Worm (Caenorhabditis elegans) whole organism, L4 larva: Measurements from ENCODE around the gene cut-4.

ENCODE experiments used
- D1046.2 ChIP-seq: fragments of 200-800 bp; sonication (Bioruptor generic); IDR thresholded peaks from 2 replicates; pipeline ENCODE4 v1.3.6; 2022; ENCODE audit warnings: missing genetic modification characterization, missing compliant biosample characterization
- F37D6.2 ChIP-seq: sonication (generic microtip); optimal IDR thresholded peaks from 2 replicates; lab custom pipeline; 2016; ENCODE audit warnings: mild to moderate bottlenecking, missing genetic modification characterization, missing compliant biosample characterization
- F44E2.7 ChIP-seq: fragments of 200-800 bp; sonication (Bioruptor generic); IDR thresholded peaks from 2 replicates; pipeline ENCODE4 v2.1.2; 2022; ENCODE audit warnings: missing genetic modification characterization, missing compliant biosample characterization
- R02D3.7 ChIP-seq: fragments of 150-350 bp; sonication (generic microtip); optimal IDR thresholded peaks from 3 replicates; lab custom pipeline; 2014; ENCODE audit warnings: missing biosample characterization, missing genetic modification characterization
- Y105C5A.15 ChIP-seq: fragments of 200-800 bp; sonication (Bioruptor generic); IDR thresholded peaks from 2 replicates; pipeline ENCODE4 v1.3.6; 2022; ENCODE audit warnings: missing genetic modification characterization, missing compliant biosample characterization
- Y5F2A.4 ChIP-seq: fragments of 200-800 bp; sonication (Bioruptor generic); optimal IDR thresholded peaks from 2 replicates; lab custom pipeline; 2018; ENCODE audit warnings: mild to moderate bottlenecking, missing genetic modification characterization, missing compliant biosample characterization
- Y75B8A.6 ChIP-seq: fragments of 200-800 bp; sonication (Bioruptor generic); IDR thresholded peaks from 2 replicates; pipeline ENCODE4 v1.3.6; 2022; ENCODE audit warnings: missing genetic modification reagents, missing genetic modification characterization, missing compliant biosample characterization
- aha-1 ChIP-seq: fragments of 150-350 bp; peaks from one replicate; lab custom pipeline; 2014; ENCODE audit warnings: missing biosample characterization, missing genetic modification characterization
- aly-2 ChIP-seq: sonication (generic microtip); optimal IDR thresholded peaks from 2 replicates; lab custom pipeline; 2018; ENCODE audit warnings: missing biosample characterization, missing genetic modification characterization
- ceh-28 ChIP-seq: fragments of 150-350 bp; optimal IDR thresholded peaks from 2 replicates; lab custom pipeline; 2014; ENCODE audit warnings: missing biosample characterization, missing genetic modification reagents, missing genetic modification characterization
- ces-1 ChIP-seq: fragments of 150-350 bp; sonication (generic microtip); optimal IDR thresholded peaks from 4 replicates; lab custom pipeline; 2014; ENCODE audit warnings: missing biosample characterization, missing genetic modification reagents, missing genetic modification characterization
- daf-12 ChIP-seq: fragments of 150-350 bp; optimal IDR thresholded peaks from 2 replicates; lab custom pipeline; 2014; ENCODE audit warnings: missing biosample characterization, missing genetic modification reagents, missing genetic modification characterization
- daf-19 ChIP-seq: fragments of 200-800 bp; sonication (Bioruptor generic); conservative IDR thresholded peaks from 2 replicates; pipeline ENCODE4 v1.3.6; 2022; ENCODE audit warnings: missing genetic modification characterization, missing compliant biosample characterization
- dpl-1 ChIP-seq: fragments of 150-350 bp; optimal IDR thresholded peaks from 2 replicates; lab custom pipeline; 2014; ENCODE audit warnings: missing biosample characterization, missing genetic modification reagents, missing genetic modification characterization
- dve-1 ChIP-seq: sonication (generic microtip); optimal IDR thresholded peaks from 2 replicates; lab custom pipeline; 2017; ENCODE audit warnings: antibody characterized with exemption, mild to moderate bottlenecking, missing genetic modification characterization, missing compliant biosample characterization; ENCODE audit not compliant: insufficient read depth
- fkh-10 ChIP-seq: fragments of 150-350 bp; optimal IDR thresholded peaks from 2 replicates; lab custom pipeline; 2014; ENCODE audit warnings: missing biosample characterization, missing genetic modification reagents, missing genetic modification characterization
- hif-1 ChIP-seq, 2 experiments: sonication (generic microtip); optimal IDR thresholded peaks; 2 replicates each; lab custom pipeline; 2016 to 2017; ENCODE audit warnings: missing compliant biosample characterization in 2 of 2, missing genetic modification characterization in 2 of 2, missing genetic modification reagents in 2 of 2, missing genotype in 2 of 2, mild to moderate bottlenecking in 1 of 2
- hlh-11 ChIP-seq: fragments of 200-800 bp; sonication (Bioruptor generic); optimal IDR thresholded peaks from 2 replicates; lab custom pipeline; 2018; ENCODE audit warnings: mild to moderate bottlenecking, missing genetic modification characterization, missing compliant biosample characterization
- hlh-30 ChIP-seq: sonication (generic microtip); optimal IDR thresholded peaks from 2 replicates; lab custom pipeline; 2017; ENCODE audit warnings: antibody characterized with exemption, mild to moderate bottlenecking, missing genetic modification characterization, missing compliant biosample characterization; ENCODE audit not compliant: insufficient read depth
- hmg-1.1 ChIP-seq: fragments of 200-800 bp; sonication (Bioruptor generic); IDR thresholded peaks from 2 replicates; pipeline ENCODE4 v1.3.6; 2022; ENCODE audit warnings: missing genetic modification reagents, missing genetic modification characterization, missing compliant biosample characterization
- jun-1 ChIP-seq: fragments of 150-350 bp; optimal IDR thresholded peaks from 2 replicates; lab custom pipeline; 2014; ENCODE audit warnings: missing biosample characterization, missing genetic modification reagents, missing genetic modification characterization
- lim-7 ChIP-seq: fragments of 200-800 bp; sonication (Bioruptor generic); IDR thresholded peaks from 2 replicates; pipeline ENCODE4 v1.3.6; 2022; ENCODE audit warnings: missing genetic modification characterization, missing compliant biosample characterization
- lin-13 ChIP-seq: fragments of 150-350 bp; optimal IDR thresholded peaks from 2 replicates; lab custom pipeline; 2014; ENCODE audit warnings: missing biosample characterization, missing genetic modification reagents, missing genetic modification characterization
- lin-38 ChIP-seq: fragments of 200-800 bp; sonication (Bioruptor generic); IDR thresholded peaks from 2 replicates; pipeline ENCODE4 v1.3.6; 2022; ENCODE audit warnings: missing genetic modification reagents, missing genetic modification characterization, missing compliant biosample characterization
- lin-39 ChIP-seq: fragments of 150-350 bp; optimal IDR thresholded peaks from 2 replicates; lab custom pipeline; 2014; ENCODE audit warnings: missing biosample characterization, missing genetic modification reagents, missing genetic modification characterization
- lsy-2 ChIP-seq, 2 experiments: fragments of 150-350 bp in 1 of 2; sonication (generic microtip) in 1 of 2; optimal IDR thresholded peaks; 2 replicates each; lab custom pipeline; 2014 to 2017; ENCODE audit warnings: missing biosample characterization in 2 of 2, missing genetic modification characterization in 2 of 2
- madf-5 ChIP-seq, 2 experiments: fragments of 200-800 bp; sonication (Bioruptor generic); IDR thresholded peaks; 2 replicates each; pipeline ENCODE4 v1.3.6; 2022; ENCODE audit warnings: missing compliant biosample characterization in 2 of 2, missing genetic modification characterization in 2 of 2
- mes-2 ChIP-seq: sonication (generic microtip); optimal IDR thresholded peaks from 2 replicates; lab custom pipeline; 2016; ENCODE audit warnings: missing genotype, mild to moderate bottlenecking, missing genetic modification characterization, missing compliant biosample characterization; ENCODE audit not compliant: poor library complexity, severe bottlenecking
- mxl-3 ChIP-seq: fragments of 200-800 bp; sonication (Bioruptor generic); optimal IDR thresholded peaks from 2 replicates; lab custom pipeline; 2018; ENCODE audit warnings: mild to moderate bottlenecking, missing genetic modification characterization, missing compliant biosample characterization
- nhr-102 ChIP-seq: sonication (generic microtip); optimal IDR thresholded peaks from 2 replicates; lab custom pipeline; 2016; ENCODE audit warnings: mild to moderate bottlenecking, missing genetic modification characterization, moderate library complexity, missing compliant biosample characterization
- nhr-11 ChIP-seq: fragments of 150-350 bp; optimal IDR thresholded peaks from 2 replicates; lab custom pipeline; 2014; ENCODE audit warnings: missing biosample characterization, missing genetic modification characterization
- nhr-111 ChIP-seq: fragments of 200-800 bp; sonication (Bioruptor generic); optimal IDR thresholded peaks from 2 replicates; lab custom pipeline; 2018; ENCODE audit warnings: mild to moderate bottlenecking, missing genetic modification characterization, missing compliant biosample characterization
- nhr-237 ChIP-seq: sonication (generic microtip); optimal IDR thresholded peaks from 2 replicates; lab custom pipeline; 2017; ENCODE audit warnings: missing biosample characterization, missing genetic modification characterization
- nhr-25 ChIP-seq: sonication (generic microtip); optimal IDR thresholded peaks from 2 replicates; lab custom pipeline; 2017; ENCODE audit warnings: missing genetic modification characterization, mild to moderate bottlenecking, missing compliant biosample characterization, antibody characterized with exemption, moderate library complexity, borderline replicate concordance; ENCODE audit not compliant: insufficient read depth
- nhr-41 ChIP-seq: fragments of 200-800 bp; sonication (Bioruptor generic); IDR thresholded peaks from 2 replicates; pipeline ENCODE4 v1.3.6; 2022; ENCODE audit warnings: missing genetic modification reagents, missing genetic modification characterization, missing compliant biosample characterization
- nhr-42 ChIP-seq: fragments of 200-800 bp; sonication (Bioruptor generic); IDR thresholded peaks from 2 replicates; pipeline ENCODE4 v1.3.6; 2022; ENCODE audit warnings: missing genetic modification characterization, missing compliant biosample characterization
- pqm-1 ChIP-seq: sonication (generic microtip); optimal IDR thresholded peaks from 2 replicates; lab custom pipeline; 2017; ENCODE audit warnings: missing biosample characterization, missing genetic modification characterization
- saeg-2 ChIP-seq: fragments of 200-800 bp; sonication (Bioruptor generic); IDR thresholded peaks from 2 replicates; pipeline ENCODE4 v1.3.6; 2022; ENCODE audit warnings: missing genetic modification reagents, missing genetic modification characterization, missing compliant biosample characterization
- skn-1 ChIP-seq: fragments of 150-350 bp; optimal IDR thresholded peaks from 2 replicates; lab custom pipeline; 2014; ENCODE audit warnings: missing biosample characterization, missing genetic modification characterization
- snpc-4 ChIP-seq: fragments of 150-350 bp; optimal IDR thresholded peaks from 2 replicates; lab custom pipeline; 2014; ENCODE audit warnings: missing biosample characterization, missing genetic modification characterization
- spr-1 ChIP-seq: sonication (generic microtip); optimal IDR thresholded peaks from 2 replicates; lab custom pipeline; 2016; ENCODE audit warnings: mild to moderate bottlenecking, missing genetic modification characterization, missing compliant biosample characterization
- spr-3 ChIP-seq: fragments of 200-800 bp; sonication (Bioruptor generic); optimal IDR thresholded peaks from 2 replicates; lab custom pipeline; 2018; ENCODE audit warnings: mild to moderate bottlenecking, missing genetic modification characterization, missing compliant biosample characterization
- tra-1 ChIP-seq: fragments of 200-800 bp; sonication (Bioruptor generic); IDR thresholded peaks from 2 replicates; pipeline ENCODE4 v1.3.6; 2022; ENCODE audit warnings: missing genetic modification reagents, missing genetic modification characterization, missing compliant biosample characterization
- unc-39 ChIP-seq: sonication (generic microtip); optimal IDR thresholded peaks from 2 replicates; lab custom pipeline; 2017; ENCODE audit warnings: missing biosample characterization, missing genetic modification characterization
- unc-62 ChIP-seq, 3 experiments: fragments of 150-350 bp in 1 of 3; sonication (generic microtip); optimal IDR thresholded peaks in 2 of 3; peaks in 1 of 3; 1 replicate in 1 of 3; 2 replicates in 2 of 3; lab custom pipeline; 2014 to 2017; ENCODE audit warnings: missing biosample characterization in 3 of 3, missing genetic modification characterization in 3 of 3, missing genetic modification reagents in 3 of 3, missing genotype in 1 of 3
- vab-7 ChIP-seq: fragments of 200-800 bp; sonication (Bioruptor generic); IDR thresholded peaks from 2 replicates; pipeline ENCODE4 v1.3.6; 2022; ENCODE audit warnings: missing genetic modification reagents, missing genetic modification characterization, missing compliant biosample characterization
- zfp-2 ChIP-seq: sonication (generic microtip); optimal IDR thresholded peaks from 2 replicates; lab custom pipeline; 2016; ENCODE audit warnings: mild to moderate bottlenecking, missing genetic modification characterization, missing compliant biosample characterization
- zip-11 ChIP-seq: fragments of 200-800 bp; sonication (Bioruptor generic); IDR thresholded peaks from 2 replicates; pipeline ENCODE4 v1.3.6; 2022; ENCODE audit warnings: missing genetic modification characterization, missing compliant biosample characterization
- ztf-11 ChIP-seq: fragments of 150-350 bp; optimal IDR thresholded peaks from 2 replicates; lab custom pipeline; 2014; ENCODE audit warnings: missing biosample characterization, missing genetic modification characterization
- ztf-7 ChIP-seq: fragments of 150-350 bp; optimal IDR thresholded peaks from 2 replicates; lab custom pipeline; 2014; ENCODE audit warnings: missing biosample characterization, missing genetic modification characterization

cut-4 gene

DNA sequence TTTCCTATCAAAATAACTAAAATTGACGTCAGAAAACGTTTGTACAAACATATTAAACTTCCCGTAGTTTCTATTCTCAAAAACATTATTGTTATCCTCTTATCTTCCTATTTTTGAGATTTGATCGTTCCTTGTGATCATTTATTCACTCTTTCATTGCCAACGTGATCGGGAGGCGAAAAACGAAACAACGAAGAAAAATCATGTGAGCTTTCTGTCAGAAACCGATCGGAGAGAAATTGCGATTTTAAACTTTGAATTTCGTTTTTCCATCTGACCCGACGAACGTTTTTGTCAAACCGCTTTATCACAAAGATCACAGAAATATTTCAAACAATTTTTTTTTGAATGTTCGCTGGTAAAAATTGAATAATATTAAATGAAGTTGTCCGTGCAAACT, 10.4 kb downstream of the cut-4 start (continued):
- TF ChIP-seq F44E2.7 (no peak), lin-13 (GFP tag; lab: Kevin White, UChicago) (no peak), zfp-2 (no peak), nhr-102 (tag; lab: Kevin White, UChicago) (no peak), saeg-2 (no peak), hlh-30 (tag; lab: Kevin White, UChicago) (peak; percentile 90), D1046.2 (GFP tag; lab: Robert Waterston, UW) (no peak), spr-3 (GFP tag; lab: Kevin White, UChicago) (no peak), dpl-1 (GFP tag; lab: Kevin White, UChicago) (no peak), nhr-237 (tag; lab: Kevin White, UChicago) (no peak), nhr-41 (no peak), unc-39 (tag; lab: Kevin White, UChicago) (no peak), zip-11 (GFP tag; lab: Robert Waterston, UW) (no peak), nhr-11 (tag; lab: Kevin White, UChicago) (peak; percentile 78), F37D6.2 (tag; lab: Kevin White, UChicago) (no peak), lsy-2 (tag; optimal IDR thresholded peaks at IDR 0.05; lab: Kevin White, UChicago) (peak in 1 of 2 experiments; percentile 29), daf-12 (no peak), aha-1 (no peak), Y5F2A.4 (GFP tag; lab: Kevin White, UChicago) (no peak), aly-2 (tag; lab: Kevin White, UChicago) (no peak), hif-1 (tag; optimal IDR thresholded peaks at IDR 0.05; lab: Kevin White, UChicago) (no peak), unc-62 (GFP tag; optimal IDR thresholded peaks at IDR 0.05 in 1 of 2; lab: Kevin White, UChicago) (peak in 1 of 2 experiments; percentile 97), unc-62 (tag; optimal IDR thresholded peaks at IDR 0.05; lab: Kevin White, UChicago) (no peak), mxl-3 (GFP tag; lab: Kevin White, UChicago) (peak; percentile 21), ces-1 (GFP tag; lab: Kevin White, UChicago) (no peak), lim-7 (no peak), fkh-10 (GFP tag; lab: Kevin White, UChicago) (no peak), hmg-1.1 (GFP tag; lab: Robert Waterston, UW) (no peak), snpc-4 (tag; lab: Kevin White, UChicago) (no peak), ztf-11 (tag; lab: Kevin White, UChicago) (no peak), nhr-111 (GFP tag; lab: Kevin White, UChicago) (no peak), dve-1 (peak; percentile 80), Y105C5A.15 (GFP tag; lab: Robert Waterston, UW) (no peak), jun-1 (tag; lab: Kevin White, UChicago) (no peak), R02D3.7 (tag; lab: Kevin White, UChicago) (no peak), lin-39 (tag; lab: Kevin White, UChicago) (no peak), spr-1 (tag; lab: Kevin White, UChicago) (no peak), skn-1 (tag; lab: Kevin White, UChicago) (no peak), mes-2 (tag; lab: Kevin White, UChicago) (no peak), ceh-28 (tag; lab: Kevin White, UChicago) (no peak), nhr-25 (no peak), ztf-7 (tag; lab: Kevin White, UChicago) (no peak), tra-1 (GFP tag; lab: Robert Waterston, UW) (no peak), lin-38 (no peak), daf-19 (GFP tag; lab: Robert Waterston, UW) (no peak), madf-5 (GFP tag; IDR thresholded peaks at IDR 0.05; lab: Robert Waterston, UW) (no peak), vab-7 (no peak), nhr-42 (GFP tag; lab: Robert Waterston, UW) (no peak), Y75B8A.6 (no peak), hlh-11 (tag; lab: Kevin White, UChicago) (peak; percentile 86), pqm-1 (tag; lab: Kevin White, UChicago) (no peak)
